Worm (Caenorhabditis elegans): ENCODE measurements around the gene lnkn-1.

DNA sequence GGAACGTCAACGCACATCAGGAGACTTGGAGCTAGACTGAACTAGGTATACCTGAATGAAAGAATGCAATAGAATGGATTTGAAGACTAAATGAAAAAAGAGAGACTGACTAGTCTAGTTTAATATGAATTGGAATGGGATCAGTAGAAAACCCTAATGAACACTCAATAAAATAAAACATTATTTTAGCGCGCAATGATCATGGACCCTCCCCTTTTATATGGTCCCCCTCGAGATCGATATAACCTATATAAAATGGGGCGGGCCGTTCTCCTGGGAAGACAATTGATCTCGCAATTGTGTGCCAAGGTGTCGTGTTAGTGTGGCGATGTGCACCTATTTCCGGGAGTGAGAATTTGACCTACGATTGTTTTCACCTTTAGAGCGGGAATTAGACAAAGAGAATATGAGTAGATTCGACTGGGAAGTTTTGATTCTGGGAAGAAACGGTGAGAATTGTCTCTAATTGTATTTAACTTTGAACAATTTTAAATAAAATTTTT is 27.9 kb downstream of the lnkn-1 start, which contains the start of gene cdc-25.3:
- TF ChIP-seq ztf-11 (tag; optimal IDR thresholded peaks at IDR 0.05) = no peak
- TF ChIP-seq nhr-237 (tag; optimal IDR thresholded peaks at IDR 0.05) = no peak
- no peak for TF ChIP-seq nhr-6 (tag; optimal IDR thresholded peaks at IDR 0.05)
- no peak for TF ChIP-seq egl-27 (tag; optimal IDR thresholded peaks at IDR 0.05)
- TF ChIP-seq mdl-1 (tag; optimal IDR thresholded peaks at IDR 0.05) = no peak
- no peak for TF ChIP-seq R02D3.7 (tag; optimal IDR thresholded peaks at IDR 0.05)
- TF ChIP-seq unc-55 (GFP tag; optimal IDR thresholded peaks at IDR 0.05) = no peak
- TF ChIP-seq ama-1 (optimal IDR thresholded peaks at IDR 0.05) = no peak
- no peak for TF ChIP-seq ceh-16 (tag; optimal IDR thresholded peaks at IDR 0.05)
- TF ChIP-seq nhr-25 (tag; optimal IDR thresholded peaks at IDR 0.05) = no peak
